Worm (Caenorhabditis elegans) whole organism, L4 larva: ENCODE measurements around the gene cyp-35B3.

Experiments used
- ceh-82 ChIP-seq: sonication (generic microtip); optimal IDR thresholded peaks from 2 replicates; lab custom pipeline; 2017; ENCODE audit warnings: missing biosample characterization, missing genetic modification characterization
- fkh-10 ChIP-seq: fragments of 150-350 bp; optimal IDR thresholded peaks from 2 replicates; lab custom pipeline; 2014; ENCODE audit warnings: missing biosample characterization, missing genetic modification reagents, missing genetic modification characterization
- jun-1 ChIP-seq: fragments of 150-350 bp; optimal IDR thresholded peaks from 2 replicates; lab custom pipeline; 2014; ENCODE audit warnings: missing biosample characterization, missing genetic modification reagents, missing genetic modification characterization
- lin-39 ChIP-seq: fragments of 150-350 bp; optimal IDR thresholded peaks from 2 replicates; lab custom pipeline; 2014; ENCODE audit warnings: missing biosample characterization, missing genetic modification reagents, missing genetic modification characterization
- nhr-6 ChIP-seq: fragments of 150-350 bp; optimal IDR thresholded peaks from 2 replicates; lab custom pipeline; 2014; ENCODE audit warnings: missing biosample characterization, missing genetic modification characterization
- skn-1 ChIP-seq: fragments of 150-350 bp; optimal IDR thresholded peaks from 2 replicates; lab custom pipeline; 2014; ENCODE audit warnings: missing biosample characterization, missing genetic modification characterization

DNA sequence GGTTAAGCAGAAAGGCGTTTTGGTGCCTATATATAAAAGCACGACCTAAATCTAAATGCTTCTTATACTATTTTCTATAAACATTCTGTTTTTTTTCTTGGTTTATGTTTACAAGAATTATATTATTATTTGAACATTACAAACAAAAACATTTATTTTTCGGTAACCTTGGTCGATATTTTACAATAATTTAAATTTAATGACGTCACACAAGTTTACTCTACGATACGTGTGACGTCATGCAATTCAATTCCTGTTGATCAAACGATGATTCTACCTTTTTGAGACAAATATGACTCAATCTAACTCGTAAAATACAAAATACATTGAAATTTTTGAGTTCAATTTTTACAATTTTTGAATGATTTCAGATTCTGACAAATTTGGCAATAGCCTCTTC lies 49.1 kb upstream of the cyp-35B3 start:
- TF ChIP-seq lin-39 (tag; lab: Kevin White, UChicago) (no peak), fkh-10 (GFP tag; lab: Kevin White, UChicago) (no peak), jun-1 (tag; lab: Kevin White, UChicago) (no peak), nhr-6 (tag; lab: Kevin White, UChicago) (no peak), ceh-82 (tag; lab: Kevin White, UChicago) (no peak), skn-1 (tag; lab: Kevin White, UChicago) (no peak)
